Fruit fly (Drosophila melanogaster) whole organism, embryonic: ENCODE data around the gene CG10802.

Experiments used
- Atf3 ChIP-seq: fragments of 200-800 bp; sonication (Bioruptor generic); optimal IDR thresholded peaks from 3 replicates; lab custom pipeline; 2016; ENCODE audit warnings: missing biosample characterization, missing genetic modification characterization
- Atf6 ChIP-seq: fragments of 200-800 bp; sonication (Bioruptor generic); IDR thresholded peaks from 2 replicates; pipeline ENCODE4 v1.3.6; 2022; ENCODE audit warnings: missing biosample characterization, missing genetic modification characterization
- Bdp1 ChIP-seq: fragments of 200-800 bp; sonication (Bioruptor generic); optimal IDR thresholded peaks from 3 replicates; lab custom pipeline; 2016; ENCODE audit warnings: missing biosample characterization, missing genetic modification characterization
- CG10267 ChIP-seq: fragments of 200-800 bp; sonication (Bioruptor generic); optimal IDR thresholded peaks from 2 replicates; lab custom pipeline; 2018; ENCODE audit warnings: missing biosample characterization, mild to moderate bottlenecking, missing genetic modification characterization, moderate library complexity
- CG12769 ChIP-seq: fragments of 200-800 bp; sonication (Bioruptor generic); optimal IDR thresholded peaks from 2 replicates; lab custom pipeline; 2019; ENCODE audit warnings: missing biosample characterization, mild to moderate bottlenecking, missing genetic modification characterization, moderate library complexity
- CG15479 ChIP-seq: fragments of 200-800 bp; sonication (Bioruptor generic); optimal IDR thresholded peaks from 3 replicates; lab custom pipeline; 2019; ENCODE audit warnings: missing biosample characterization, mild to moderate bottlenecking, missing genetic modification characterization, moderate library complexity
- CG2120 ChIP-seq: fragments of 200-800 bp; sonication (Bioruptor generic); optimal IDR thresholded peaks from 3 replicates; lab custom pipeline; 2016; ENCODE audit warnings: missing biosample characterization, missing genetic modification characterization
- CG2129 ChIP-seq: fragments of 200-800 bp; sonication (Bioruptor generic); IDR thresholded peaks from 2 replicates; pipeline ENCODE4 v1.3.6; 2022; ENCODE audit warnings: missing biosample characterization, missing genetic modification characterization; ENCODE audit not compliant: partially characterized antibody
- CG31388 ChIP-seq: fragments of 200-800 bp; sonication (Bioruptor generic); optimal IDR thresholded peaks from 2 replicates; lab custom pipeline; 2016; ENCODE audit warnings: missing biosample characterization, missing genetic modification characterization
- CG32532 ChIP-seq: fragments of 200-800 bp; sonication (Bioruptor generic); IDR thresholded peaks from 2 replicates; pipeline ENCODE4 v1.3.6; 2022; ENCODE audit warnings: missing biosample characterization, missing genetic modification characterization
- CG3838 ChIP-seq: fragments of 200-800 bp; sonication (Bioruptor generic); optimal IDR thresholded peaks from 3 replicates; lab custom pipeline; 2016; ENCODE audit warnings: missing biosample characterization, missing genetic modification characterization
- CG42726 ChIP-seq: fragments of 200-800 bp; sonication (Bioruptor generic); IDR thresholded peaks from 2 replicates; pipeline ENCODE4 v1.3.6; 2022; ENCODE audit warnings: missing biosample characterization, missing genetic modification characterization; ENCODE audit not compliant: partially characterized antibody
- CG5180 ChIP-seq: fragments of 200-800 bp; sonication (Bioruptor generic); optimal IDR thresholded peaks from 3 replicates; lab custom pipeline; 2017; ENCODE audit warnings: missing biosample characterization, missing genetic modification characterization, mild to moderate bottlenecking, moderate library complexity, missing genetic modification reagents
- CG5953 ChIP-seq: fragments of 200-800 bp; sonication (Bioruptor generic); IDR thresholded peaks from 2 replicates; pipeline ENCODE4 v1.3.6; 2022; ENCODE audit warnings: missing biosample characterization, missing genetic modification characterization
- CG6683 ChIP-seq: fragments of 200-800 bp; sonication (Bioruptor generic); optimal IDR thresholded peaks from 2 replicates; lab custom pipeline; 2017; ENCODE audit warnings: missing biosample characterization, mild to moderate bottlenecking, missing genetic modification characterization, missing genetic modification reagents
- CG7357 ChIP-seq: fragments of 200-800 bp; sonication (Bioruptor generic); IDR thresholded peaks from 3 replicates; pipeline ENCODE4 v1.3.6; 2022; ENCODE audit warnings: missing biosample characterization, missing genetic modification characterization
- CG7745 ChIP-seq: fragments of 200-800 bp; sonication (Bioruptor generic); optimal IDR thresholded peaks from 2 replicates; lab custom pipeline; 2018; ENCODE audit warnings: missing biosample characterization, mild to moderate bottlenecking, missing genetic modification characterization, moderate library complexity
- CG8359 ChIP-seq: fragments of 200-800 bp; sonication (Bioruptor generic); optimal IDR thresholded peaks from 2 replicates; lab custom pipeline; 2017; ENCODE audit warnings: missing biosample characterization, mild to moderate bottlenecking, missing genetic modification characterization, borderline replicate concordance
- CG9609 ChIP-seq: fragments of 200-800 bp; sonication (Bioruptor generic); optimal IDR thresholded peaks from 3 replicates; lab custom pipeline; 2016; ENCODE audit warnings: missing biosample characterization, missing genetic modification characterization
- CoRest ChIP-seq: fragments of 200-800 bp; sonication (Bioruptor generic); optimal IDR thresholded peaks from 3 replicates; lab custom pipeline; 2018; ENCODE audit warnings: missing biosample characterization, mild to moderate bottlenecking, missing genetic modification characterization, moderate library complexity
- Dll ChIP-seq: fragments of 200-800 bp; sonication (Bioruptor generic); IDR thresholded peaks from 4 replicates; pipeline ENCODE4 v1.3.6; 2022; ENCODE audit warnings: missing biosample characterization, missing genetic modification characterization; ENCODE audit not compliant: partially characterized antibody
- Doc2 ChIP-seq: fragments of 200-800 bp; sonication (Bioruptor generic); IDR thresholded peaks from 2 replicates; pipeline ENCODE4 v1.3.6; 2022; ENCODE audit warnings: missing biosample characterization, missing genetic modification characterization
- Eip74EF ChIP-seq, 2 experiments: fragments of 200-800 bp in 1 of 2; fragments of >200 bp in 1 of 2; sonication (Bioruptor generic) in 1 of 2; optimal IDR thresholded peaks; 2 replicates each; lab custom pipeline; 2017 to 2019; ENCODE audit warnings: missing biosample characterization in 2 of 2, missing genetic modification characterization in 2 of 2, mild to moderate bottlenecking in 1 of 2, moderate library complexity in 1 of 2
- Ets97D ChIP-seq: fragments of 200-800 bp; sonication (Bioruptor generic); optimal IDR thresholded peaks from 3 replicates; lab custom pipeline; 2016; ENCODE audit warnings: missing biosample characterization, missing genetic modification characterization
- H2.0 ChIP-seq: fragments of 200-800 bp; sonication (Bioruptor generic); IDR thresholded peaks from 2 replicates; pipeline ENCODE4 v1.3.6; 2022; ENCODE audit warnings: missing biosample characterization, missing genetic modification characterization
- Mes4 ChIP-seq: fragments of 200-800 bp; sonication (Bioruptor generic); optimal IDR thresholded peaks from 2 replicates; lab custom pipeline; 2016; ENCODE audit warnings: missing biosample characterization, missing genetic modification characterization
- Optix ChIP-seq: fragments of 200-800 bp; sonication (Bioruptor generic); IDR thresholded peaks from 3 replicates; pipeline ENCODE4 v1.3.6; 2022; ENCODE audit warnings: missing biosample characterization, missing genetic modification characterization
- Sry-δ ChIP-seq: fragments of 200-800 bp; sonication (Bioruptor generic); optimal IDR thresholded peaks from 2 replicates; lab custom pipeline; 2016; ENCODE audit warnings: missing biosample characterization, missing genetic modification characterization
- ash1 ChIP-seq: fragments of 200-800 bp; sonication (Bioruptor generic); optimal IDR thresholded peaks from 2 replicates; lab custom pipeline; 2018; ENCODE audit warnings: missing biosample characterization, mild to moderate bottlenecking, missing genetic modification characterization
- bcd ChIP-seq: fragments of 200-800 bp; sonication (Bioruptor generic); optimal IDR thresholded peaks from 2 replicates; lab custom pipeline; 2017; ENCODE audit warnings: missing biosample characterization, mild to moderate bottlenecking, missing genetic modification characterization
- caup ChIP-seq: fragments of 200-800 bp; sonication (Bioruptor generic); optimal IDR thresholded peaks from 3 replicates; lab custom pipeline; 2017; ENCODE audit warnings: missing biosample characterization, mild to moderate bottlenecking, missing genetic modification characterization, moderate library complexity; ENCODE audit not compliant: severe bottlenecking
- crp ChIP-seq, 2 experiments: fragments of 200-800 bp; sonication (Bioruptor generic); optimal IDR thresholded peaks; 2 replicates in 1 of 2; 3 replicates in 1 of 2; lab custom pipeline; 2017; ENCODE audit warnings: missing biosample characterization in 2 of 2, missing genetic modification characterization in 2 of 2, mild to moderate bottlenecking in 1 of 2, moderate library complexity in 1 of 2
- gce ChIP-seq: fragments of 200-800 bp; sonication (Bioruptor generic); IDR thresholded peaks from 3 replicates; pipeline ENCODE4 v1.3.6; 2022; ENCODE audit warnings: missing biosample characterization, missing genetic modification characterization
- grn ChIP-seq: fragments of 200-800 bp; sonication (Bioruptor generic); optimal IDR thresholded peaks from 3 replicates; lab custom pipeline; 2017; ENCODE audit warnings: missing biosample characterization, missing genetic modification characterization
- knrl ChIP-seq: fragments of 200-800 bp; sonication (Bioruptor generic); IDR thresholded peaks from 3 replicates; pipeline ENCODE4 v1.3.6; 2022; ENCODE audit warnings: missing biosample characterization, missing genetic modification characterization; ENCODE audit not compliant: partially characterized antibody
- nau ChIP-seq: fragments of 200-800 bp; sonication (Bioruptor generic); optimal IDR thresholded peaks from 3 replicates; lab custom pipeline; 2017; ENCODE audit warnings: missing biosample characterization, mild to moderate bottlenecking, missing genetic modification characterization, missing genetic modification reagents
- nmo ChIP-seq: fragments of 200-800 bp; sonication (Bioruptor generic); optimal IDR thresholded peaks from 2 replicates; lab custom pipeline; 2018; ENCODE audit warnings: missing biosample characterization, mild to moderate bottlenecking, missing genetic modification characterization, moderate library complexity
- odd ChIP-seq: fragments of 200-800 bp; sonication (Bioruptor generic); optimal IDR thresholded peaks from 2 replicates; lab custom pipeline; 2017; ENCODE audit warnings: missing biosample characterization, mild to moderate bottlenecking, missing genetic modification characterization
- p53 ChIP-seq: fragments of 200-800 bp; sonication (Bioruptor generic); optimal IDR thresholded peaks from 2 replicates; lab custom pipeline; 2016; ENCODE audit warnings: missing biosample characterization, missing genetic modification characterization
- rib ChIP-seq: fragments of 200-800 bp; sonication (Bioruptor generic); IDR thresholded peaks from 2 replicates; pipeline ENCODE4 v1.3.6; 2022; ENCODE audit warnings: missing biosample characterization, missing genetic modification characterization
- usp ChIP-seq: fragments of >200 bp; optimal IDR thresholded peaks from 2 replicates; lab custom pipeline; 2017; ENCODE audit warnings: missing biosample characterization, missing genetic modification characterization
- vnd ChIP-seq: fragments of 200-800 bp; sonication (Bioruptor generic); IDR thresholded peaks from 3 replicates; pipeline ENCODE4 v1.3.6; 2022; ENCODE audit warnings: missing biosample characterization, missing genetic modification characterization; ENCODE audit not compliant: partially characterized antibody
- zen2 ChIP-seq: fragments of 200-800 bp; sonication (Bioruptor generic); IDR thresholded peaks from 3 replicates; pipeline ENCODE4 v1.3.6; 2022; ENCODE audit warnings: missing biosample characterization, missing genetic modification characterization; ENCODE audit not compliant: partially characterized antibody

CG10802 gene

dm6 chrX:3485304-3485703 is 2.5 kb downstream of the CG10802 start, which contains the start of the genes CG14270 and CG10803 (continued):
- TF ChIP-seq CG31388 (GFP tag; lab: Kevin White, UChicago): no peak
- TF ChIP-seq Eip74EF (GFP tag; optimal IDR thresholded peaks at IDR 0.05; lab: Kevin White, UChicago): no peak
- no peak for TF ChIP-seq Bdp1 (GFP tag; lab: Kevin White, UChicago)
- no peak for TF ChIP-seq caup (GFP tag; lab: Kevin White, UChicago)
- TF ChIP-seq CG7357: no peak
- peak; percentile 52 for TF ChIP-seq CG2120 (GFP tag; lab: Kevin White, UChicago)
- TF ChIP-seq nmo (GFP tag; lab: Kevin White, UChicago): peak; percentile 51
- TF ChIP-seq CG42726: no peak
- TF ChIP-seq gce: 0 out of 3 replicates have a peak, but pooled peaks have one; percentile 17
- TF ChIP-seq knrl (GFP tag; lab: Robert Waterston, UW): peak; percentile 88
- no peak for TF ChIP-seq CG5180 (GFP tag; lab: Kevin White, UChicago)
- peak; percentile 93 for TF ChIP-seq Dll (GFP tag; lab: Robert Waterston, UW)
- no peak for TF ChIP-seq odd (GFP tag; lab: Kevin White, UChicago)
- no peak for TF ChIP-seq p53
- no peak for TF ChIP-seq CG9609 (GFP tag; lab: Kevin White, UChicago)
- TF ChIP-seq Sry-δ (GFP tag; lab: Kevin White, UChicago): peak; percentile 71
- no peak for TF ChIP-seq Optix (GFP tag; lab: Robert Waterston, UW)
- no peak for TF ChIP-seq CG12769 (tag; lab: Kevin White, UChicago)
- TF ChIP-seq CG7745 (tag; lab: Kevin White, UChicago): no peak
- peak; percentile 49 for TF ChIP-seq CG2129 (GFP tag; lab: Robert Waterston, UW)
- TF ChIP-seq Doc2 (GFP tag; lab: Robert Waterston, UW): no peak
- peak; percentile 35; the same call in 1 of the 2 replicates for TF ChIP-seq CG32532 (GFP tag; lab: Robert Waterston, UW)
- TF ChIP-seq CG10267 (tag; lab: Kevin White, UChicago): peak; percentile 52
- TF ChIP-seq Mes4 (GFP tag; lab: Kevin White, UChicago): no peak
- no peak for TF ChIP-seq CG6683
- TF ChIP-seq CG15479: no peak
- no peak for TF ChIP-seq CoRest (tag; lab: Kevin White, UChicago)
- no peak for TF ChIP-seq CG8359
- TF ChIP-seq bcd (GFP tag; lab: Kevin White, UChicago): no peak
- TF ChIP-seq usp (GFP tag; lab: Kevin White, UChicago): no peak
- no peak for TF ChIP-seq CG3838 (GFP tag; lab: Kevin White, UChicago)
- peak; percentile 29; the same call in 1 of the 3 replicates for TF ChIP-seq zen2 (GFP tag; lab: Robert Waterston, UW)
- TF ChIP-seq Ets97D: peak; percentile 57
- no peak for TF ChIP-seq ash1 (GFP tag; lab: Kevin White, UChicago)
- peak; percentile 85 for TF ChIP-seq vnd (GFP tag; lab: Robert Waterston, UW)
- peak; percentile 44 to 89 for TF ChIP-seq crp (GFP tag; optimal IDR thresholded peaks at IDR 0.05; lab: Kevin White, UChicago)
- no peak for TF ChIP-seq rib
- TF ChIP-seq nau (GFP tag; lab: Kevin White, UChicago): no peak
- TF ChIP-seq grn (GFP tag; lab: Kevin White, UChicago): no peak
- no peak for TF ChIP-seq H2.0
- TF ChIP-seq Atf6: no peak
- TF ChIP-seq Atf3 (GFP tag; lab: Kevin White, UChicago): no peak
- TF ChIP-seq CG5953 (GFP tag; lab: Robert Waterston, UW): no peak
